Worm (Caenorhabditis elegans) whole organism, L4/young adult: ENCODE data around the gene abu-2.
A peak's percentile ranks its signal among the peaks of the same experiment; 100 is the strongest.

ENCODE experiments used
- W03F9.2 ChIP-seq: fragments of 150-350 bp; optimal IDR thresholded peaks from 2 replicates; lab custom pipeline; 2014; ENCODE audit warnings: missing biosample characterization, missing genetic modification characterization
- dao-5 ChIP-seq: sonication (generic microtip); optimal IDR thresholded peaks from 2 replicates; lab custom pipeline; 2016; ENCODE audit warnings: missing genotype, missing genetic modification characterization, moderate library complexity, missing compliant biosample characterization
- him-1 ChIP-seq: sonication (generic microtip); optimal IDR thresholded peaks from 2 replicates; lab custom pipeline; 2016; ENCODE audit warnings: missing genotype, missing genetic modification reagents, missing genetic modification characterization, missing compliant biosample characterization

- peak; percentile 27 for TF ChIP-seq W03F9.2 (tag; lab: Kevin White, UChicago)
- no peak for TF ChIP-seq him-1 (tag; lab: Kevin White, UChicago)
- no peak for TF ChIP-seq dao-5 (tag; lab: Kevin White, UChicago)
These were observed 46.1 kb upstream of the abu-2 start for ce11 chrX:1456350-1457080.
